Worm (Caenorhabditis elegans) whole organism, L1 larva: ENCODE results near the gene coa-1.

ENCODE experiments used
- blmp-1 ChIP-seq: fragments of 150-350 bp; optimal IDR thresholded peaks from 2 replicates; lab custom pipeline; 2014; ENCODE audit warnings: missing biosample characterization, missing genetic modification characterization
- ceh-63 ChIP-seq: fragments of 200-800 bp; sonication (Bioruptor generic); optimal IDR thresholded peaks from 2 replicates; lab custom pipeline; 2018; ENCODE audit warnings: mild to moderate bottlenecking, missing genetic modification characterization, missing compliant biosample characterization
- ceh-8 ChIP-seq: fragments of 200-800 bp; sonication (Bioruptor generic); optimal IDR thresholded peaks from 2 replicates; lab custom pipeline; 2018; ENCODE audit warnings: mild to moderate bottlenecking, missing genetic modification characterization, moderate library complexity, missing compliant biosample characterization
- ceh-82 ChIP-seq, 3 experiments: fragments of 150-350 bp in 1 of 3; sonication (generic microtip) in 2 of 3; optimal IDR thresholded peaks; 2 replicates each; lab custom pipeline; 2014 to 2017; ENCODE audit warnings: missing biosample characterization in 3 of 3, missing genetic modification characterization in 3 of 3
- ceh-90 ChIP-seq: sonication (generic microtip); optimal IDR thresholded peaks from 2 replicates; lab custom pipeline; 2016; ENCODE audit warnings: missing genetic modification characterization, missing compliant biosample characterization
- dpl-1 ChIP-seq, 3 experiments: fragments of 150-350 bp in 2 of 3; sonication (generic microtip) in 1 of 3; optimal IDR thresholded peaks; 2 replicates each; lab custom pipeline; 2014 to 2017; ENCODE audit warnings: missing biosample characterization in 3 of 3, missing genetic modification characterization in 3 of 3, missing genetic modification reagents in 3 of 3
- efl-1 ChIP-seq, 4 experiments: fragments of 150-350 bp; optimal IDR thresholded peaks in 3 of 4; peaks in 1 of 4; 1 replicate in 1 of 4; 2 replicates in 3 of 4; lab custom pipeline; 2014; ENCODE audit warnings: missing biosample characterization in 2 of 4, missing genetic modification characterization in 2 of 4, missing genetic modification reagents in 2 of 4
- egl-13 ChIP-seq: sonication (generic microtip); optimal IDR thresholded peaks from 2 replicates; lab custom pipeline; 2016; ENCODE audit warnings: missing genotype, missing genetic modification reagents, missing genetic modification characterization, missing compliant biosample characterization
- egl-27 ChIP-seq, 2 experiments: fragments of 150-350 bp in 1 of 2; sonication (generic microtip); optimal IDR thresholded peaks; 3 replicates each; lab custom pipeline; 2017 to 2018; ENCODE audit warnings: missing biosample characterization in 2 of 2, missing genetic modification characterization in 2 of 2, missing genetic modification reagents in 2 of 2
- elt-2 ChIP-seq: sonication (generic microtip); optimal IDR thresholded peaks from 2 replicates; lab custom pipeline; 2016; ENCODE audit warnings: missing genetic modification characterization, mild to moderate bottlenecking, inconsistent platforms, missing compliant biosample characterization, missing genetic modification reagents
- fkh-10 ChIP-seq: sonication (generic microtip); optimal IDR thresholded peaks from 2 replicates; lab custom pipeline; 2017; ENCODE audit warnings: missing biosample characterization, missing genetic modification reagents, missing genetic modification characterization
- fkh-4 ChIP-seq: sonication (generic microtip); optimal IDR thresholded peaks from 2 replicates; lab custom pipeline; 2016; ENCODE audit warnings: missing compliant biosample characterization, missing genetic modification characterization, borderline replicate concordance
- fkh-8 ChIP-seq: sonication (generic microtip); optimal IDR thresholded peaks from 2 replicates; lab custom pipeline; 2016; ENCODE audit warnings: mild to moderate bottlenecking, missing genetic modification characterization, missing compliant biosample characterization
- fos-1 ChIP-seq: fragments of 150-350 bp; optimal IDR thresholded peaks from 2 replicates; lab custom pipeline; 2014; ENCODE audit warnings: missing biosample characterization, missing genetic modification characterization
- hpl-2 ChIP-seq: fragments of 150-350 bp; optimal IDR thresholded peaks from 2 replicates; lab custom pipeline; 2014; ENCODE audit warnings: missing biosample characterization, missing genetic modification reagents, missing genetic modification characterization
- jun-1 ChIP-seq: fragments of 150-350 bp; optimal IDR thresholded peaks from 2 replicates; lab custom pipeline; 2014; ENCODE audit warnings: missing biosample characterization, missing genetic modification reagents, missing genetic modification characterization
- lin-14 ChIP-seq: fragments of 200-800 bp; sonication (Bioruptor generic); optimal IDR thresholded peaks from 2 replicates; lab custom pipeline; 2018; ENCODE audit warnings: mild to moderate bottlenecking, missing genetic modification characterization, moderate library complexity, missing compliant biosample characterization
- lin-15B ChIP-seq: fragments of 150-350 bp; sonication (generic microtip); optimal IDR thresholded peaks from 3 replicates; lab custom pipeline; 2014; ENCODE audit warnings: missing biosample characterization, missing genetic modification characterization
- lin-35 ChIP-seq, 2 experiments: fragments of 150-350 bp; optimal IDR thresholded peaks; 2 replicates each; lab custom pipeline; 2014; ENCODE audit warnings: missing biosample characterization in 2 of 2, missing genetic modification characterization in 2 of 2, missing genetic modification reagents in 2 of 2
- lir-3 ChIP-seq: sonication (generic microtip); optimal IDR thresholded peaks from 2 replicates; lab custom pipeline; 2016; ENCODE audit warnings: mild to moderate bottlenecking, missing genetic modification characterization, moderate library complexity, missing compliant biosample characterization; ENCODE audit not compliant: poor library complexity
- lsy-2 ChIP-seq, 2 experiments: fragments of 150-350 bp; optimal IDR thresholded peaks; 2 replicates each; lab custom pipeline; 2014; ENCODE audit warnings: missing biosample characterization in 2 of 2, missing genetic modification characterization in 2 of 2
- mdl-1 ChIP-seq, 2 experiments: fragments of 150-350 bp; optimal IDR thresholded peaks; 2 replicates each; lab custom pipeline; 2014 to 2017; ENCODE audit warnings: missing biosample characterization in 2 of 2, missing genetic modification characterization in 2 of 2, inconsistent platforms in 1 of 2
- mef-2 ChIP-seq: fragments of 150-350 bp; optimal IDR thresholded peaks from 2 replicates; lab custom pipeline; 2014; ENCODE audit warnings: missing biosample characterization, missing genetic modification characterization
- mep-1 ChIP-seq: fragments of 150-350 bp; optimal IDR thresholded peaks from 2 replicates; lab custom pipeline; 2014; ENCODE audit warnings: missing biosample characterization, missing genetic modification characterization
- nhr-11 ChIP-seq: fragments of 150-350 bp; optimal IDR thresholded peaks from 2 replicates; lab custom pipeline; 2014; ENCODE audit warnings: missing biosample characterization, missing genetic modification characterization
- nhr-28 ChIP-seq: fragments of 150-350 bp; optimal IDR thresholded peaks from 2 replicates; lab custom pipeline; 2014; ENCODE audit warnings: missing biosample characterization, missing genetic modification characterization
- nhr-47 ChIP-seq: sonication (generic microtip); optimal IDR thresholded peaks from 2 replicates; lab custom pipeline; 2016; ENCODE audit warnings: mild to moderate bottlenecking, missing genetic modification characterization, moderate library complexity, missing compliant biosample characterization
- nhr-71 ChIP-seq: sonication (generic microtip); optimal IDR thresholded peaks from 2 replicates; lab custom pipeline; 2016; ENCODE audit warnings: mild to moderate bottlenecking, missing genetic modification characterization, moderate library complexity, missing compliant biosample characterization
- nhr-85 ChIP-seq: sonication (generic microtip); peaks from one replicate; lab custom pipeline; 2016; ENCODE audit warnings: missing genetic modification characterization, inconsistent platforms, missing compliant biosample characterization
- pag-3 ChIP-seq: sonication (generic microtip); optimal IDR thresholded peaks from 2 replicates; lab custom pipeline; 2017; ENCODE audit warnings: missing genetic modification characterization, mild to moderate bottlenecking, missing compliant biosample characterization, antibody characterized with exemption, borderline replicate concordance; ENCODE audit not compliant: insufficient read depth
- pqm-1 ChIP-seq: sonication (generic microtip); optimal IDR thresholded peaks from 3 replicates; lab custom pipeline; 2017; ENCODE audit warnings: missing biosample characterization, missing genetic modification characterization
- skn-1 ChIP-seq: fragments of 150-350 bp; optimal IDR thresholded peaks from 2 replicates; lab custom pipeline; 2014; ENCODE audit warnings: missing biosample characterization, missing genetic modification characterization
- snpc-4 ChIP-seq: fragments of 150-350 bp; optimal IDR thresholded peaks from 2 replicates; lab custom pipeline; 2014; ENCODE audit warnings: missing biosample characterization, missing genetic modification characterization
- sox-4 ChIP-seq: sonication (generic microtip); optimal IDR thresholded peaks from 2 replicates; lab custom pipeline; 2016; ENCODE audit warnings: missing genetic modification characterization, missing compliant biosample characterization
- vab-15 ChIP-seq: sonication (generic microtip); optimal IDR thresholded peaks from 2 replicates; lab custom pipeline; 2017; ENCODE audit warnings: missing genotype, mild to moderate bottlenecking, missing genetic modification characterization, missing compliant biosample characterization
- zip-4 ChIP-seq: fragments of 200-800 bp; sonication (Bioruptor generic); optimal IDR thresholded peaks from 2 replicates; lab custom pipeline; 2018; ENCODE audit warnings: mild to moderate bottlenecking, missing genetic modification characterization, moderate library complexity, missing compliant biosample characterization
- ztf-11 ChIP-seq, 2 experiments: sonication (generic microtip); optimal IDR thresholded peaks; 2 replicates each; lab custom pipeline; 2016 to 2017; ENCODE audit warnings: missing genetic modification characterization in 2 of 2, missing biosample characterization in 1 of 2, missing compliant biosample characterization in 1 of 2

The coa-1 gene

DNA sequence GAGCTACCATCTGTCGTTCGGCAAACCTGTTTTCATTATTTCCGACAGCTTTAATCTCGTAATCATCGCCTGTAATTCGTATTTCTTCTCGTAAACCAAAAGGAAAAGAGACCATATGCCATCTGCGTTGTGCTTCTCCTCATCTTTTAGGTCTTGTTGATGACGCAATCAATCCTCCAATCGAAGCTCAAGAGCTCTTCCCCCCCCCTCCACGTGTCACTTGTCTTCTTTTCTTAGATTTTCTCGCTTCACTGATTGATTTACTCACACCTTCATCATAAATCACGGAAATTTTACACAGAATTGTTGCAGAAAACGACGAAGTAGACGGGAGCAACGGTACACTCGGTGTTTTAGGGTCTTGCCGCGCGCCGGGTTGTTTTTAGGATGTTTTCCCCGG lies 26.4 kb upstream of the coa-1 start, which contains the start of gene tcl-2:
tcl-2 (plus strand) TSS at position 388 of the 400 bp plus-strand sequence.
- no peak for TF ChIP-seq lsy-2 (tag; optimal IDR thresholded peaks at IDR 0.05; lab: Kevin White, UChicago)
- no peak for TF ChIP-seq fkh-10
- no peak for TF ChIP-seq pag-3 (tag; lab: Kevin White, UChicago)
- TF ChIP-seq ztf-11 (tag; optimal IDR thresholded peaks at IDR 0.05; lab: Kevin White, UChicago), result no peak
- TF ChIP-seq snpc-4, result no peak
- no peak for TF ChIP-seq jun-1
- no peak for TF ChIP-seq hpl-2 (GFP tag; lab: Kevin White, UChicago)
- no peak for TF ChIP-seq fos-1 (tag; lab: Kevin White, UChicago)
- no peak for TF ChIP-seq egl-27 (tag; optimal IDR thresholded peaks at IDR 0.05; lab: Kevin White, UChicago)
- TF ChIP-seq nhr-85 (tag; lab: Kevin White, UChicago), result no peak
- no peak for TF ChIP-seq elt-2 (tag; lab: Kevin White, UChicago)
- TF ChIP-seq dpl-1 (GFP tag; optimal IDR thresholded peaks at IDR 0.05; lab: Kevin White, UChicago), result no peak
- TF ChIP-seq lin-15B, result no peak
- no peak for TF ChIP-seq nhr-47 (tag; lab: Kevin White, UChicago)
- TF ChIP-seq nhr-11 (tag; lab: Kevin White, UChicago), result no peak
- no peak for TF ChIP-seq lir-3
- TF ChIP-seq ceh-82 (tag; optimal IDR thresholded peaks at IDR 0.05; lab: Kevin White, UChicago), result no peak

- TF ChIP-seq efl-1 (optimal IDR thresholded peaks at IDR 0.05; lab: Kevin White, UChicago), result no peak
- TF ChIP-seq efl-1 (GFP tag; optimal IDR thresholded peaks at IDR 0.05 in 1 of 2; lab: Kevin White, UChicago), result peak in 1 of 2 experiments; percentile 90
- no peak for TF ChIP-seq sox-4
Measured at ce11 chrIV:179700-180099, 25.4 kb upstream of the coa-1 start.

- TF ChIP-seq ceh-8 (no peak), mdl-1 (tag; optimal IDR thresholded peaks at IDR 0.05; lab: Kevin White, UChicago) (no peak), blmp-1 (no peak), zip-4 (no peak), pqm-1 (no peak)
Measured at ce11 chrIV:183519-183918, 21.6 kb upstream of the coa-1 start.

- TF ChIP-seq fkh-4 (tag; lab: Kevin White, UChicago) (no peak), nhr-85 (tag; lab: Kevin White, UChicago) (no peak), hpl-2 (GFP tag; lab: Kevin White, UChicago) (no peak), nhr-71 (tag; lab: Kevin White, UChicago) (no peak), skn-1 (tag; lab: Kevin White, UChicago) (no peak), ceh-90 (no peak), efl-1 (optimal IDR thresholded peaks at IDR 0.05; lab: Kevin White, UChicago) (no peak), efl-1 (GFP tag; optimal IDR thresholded peaks at IDR 0.05 in 1 of 2; lab: Kevin White, UChicago) (no peak), nhr-28 (tag; lab: Kevin White, UChicago) (no peak), egl-13 (tag; lab: Kevin White, UChicago) (no peak), fkh-10 (no peak), mdl-1 (tag; optimal IDR thresholded peaks at IDR 0.05; lab: Kevin White, UChicago) (no peak), vab-15 (tag; lab: Kevin White, UChicago) (no peak), lin-35 (GFP tag; optimal IDR thresholded peaks at IDR 0.05; lab: Kevin White, UChicago) (no peak), ceh-8 (no peak)
Measured at ce11 chrIV:184184-184583, 20.9 kb upstream of the coa-1 start, which contains the start of gene pnc-1. Gene pnc-1, plus strand, starts transcription at chrIV:184484.

ce11 chrIV:186110-186509 lies 19.0 kb upstream of the coa-1 start:
- TF ChIP-seq nhr-47 (tag; lab: Kevin White, UChicago), result peak; percentile 2
- TF ChIP-seq nhr-71 (tag; lab: Kevin White, UChicago), result peak; percentile 46
- peak; percentile 49 for TF ChIP-seq lin-14 (GFP tag; lab: Kevin White, UChicago)
- TF ChIP-seq lsy-2 (tag; optimal IDR thresholded peaks at IDR 0.05; lab: Kevin White, UChicago), result peak in 1 of 2 experiments; percentile 14
- TF ChIP-seq pqm-1, result no peak
- TF ChIP-seq mep-1 (tag; lab: Kevin White, UChicago), result peak; percentile 38
- TF ChIP-seq ceh-63 (GFP tag; lab: Kevin White, UChicago), result no peak
- TF ChIP-seq fkh-8, result peak; percentile 72
- peak in 1 of 3 experiments; percentile 23 for TF ChIP-seq ceh-82 (tag; optimal IDR thresholded peaks at IDR 0.05; lab: Kevin White, UChicago)
- TF ChIP-seq mef-2 (tag; lab: Kevin White, UChicago), result no peak
- no peak for TF ChIP-seq egl-27 (tag; optimal IDR thresholded peaks at IDR 0.05; lab: Kevin White, UChicago)
